Fruit fly (Drosophila melanogaster) whole organism, pupa: ENCODE data around the gene Gas41.
A peak's percentile ranks its signal among the peaks of the same experiment; 100 is the strongest.

ENCODE experiments used
- CG32121 ChIP-seq: fragments of 200-800 bp; sonication (Bioruptor generic); IDR thresholded peaks from 2 replicates; pipeline ENCODE4 v1.3.6; 2022; ENCODE audit warnings: missing biosample characterization, missing genetic modification characterization
- D1 ChIP-seq: fragments of 200-800 bp; sonication (Bioruptor generic); optimal IDR thresholded peaks from 2 replicates; lab custom pipeline; 2018; ENCODE audit warnings: missing biosample characterization, mild to moderate bottlenecking, missing genetic modification characterization, moderate library complexity
- EcR ChIP-seq: fragments of 200-800 bp; sonication (Bioruptor generic); optimal IDR thresholded peaks from 3 replicates; lab custom pipeline; 2019; ENCODE audit warnings: missing biosample characterization, missing genetic modification characterization, mild to moderate bottlenecking, moderate library complexity, missing genetic modification reagents
- Pif1A ChIP-seq: fragments of 200-800 bp; sonication (Bioruptor generic); optimal IDR thresholded peaks from 3 replicates; lab custom pipeline; 2016; ENCODE audit warnings: missing biosample characterization, missing genetic modification characterization
- Pif1B ChIP-seq: fragments of 200-800 bp; sonication (Bioruptor generic); optimal IDR thresholded peaks from 3 replicates; lab custom pipeline; 2016; ENCODE audit warnings: missing biosample characterization, missing genetic modification characterization
- Snoo ChIP-seq: fragments of 200-800 bp; sonication (Bioruptor generic); optimal IDR thresholded peaks from 3 replicates; lab custom pipeline; 2017; ENCODE audit warnings: missing biosample characterization, mild to moderate bottlenecking, missing genetic modification characterization, inconsistent platforms
- rn ChIP-seq: fragments of 200-800 bp; sonication (Bioruptor generic); IDR thresholded peaks from 2 replicates; pipeline ENCODE4 v1.3.6; 2022; ENCODE audit warnings: missing biosample characterization, missing genetic modification characterization

- TF ChIP-seq Pif1A (GFP tag; lab: Kevin White, UChicago) (peak; percentile 85), Pif1B (peak; percentile 87), EcR (GFP tag; lab: Kevin White, UChicago) (peak; percentile 81), D1 (tag; lab: Kevin White, UChicago) (no peak), rn (no peak; the same call in 1 of the 2 replicates), Snoo (peak; percentile 49), CG32121 (GFP tag; lab: Robert Waterston, UW) (peak; percentile 81)
Observed at dm6 chr2L:6922091-6922753, 27.8 kb downstream of the Gas41 start.
